Fruit fly (Drosophila melanogaster) whole organism, embryonic: Measurements from ENCODE around the gene CG16984.

Source experiments
- Blimp-1 ChIP-seq: fragments of 200-800 bp; sonication (Bioruptor generic); optimal IDR thresholded peaks from 3 replicates; lab custom pipeline; 2018; ENCODE audit warnings: missing biosample characterization, missing genetic modification characterization, mild to moderate bottlenecking, moderate library complexity, missing genetic modification reagents
- CG10267 ChIP-seq: fragments of 200-800 bp; sonication (Bioruptor generic); optimal IDR thresholded peaks from 2 replicates; lab custom pipeline; 2018; ENCODE audit warnings: missing biosample characterization, mild to moderate bottlenecking, missing genetic modification characterization, moderate library complexity
- CG10959 ChIP-seq: fragments of 200-800 bp; sonication (Bioruptor generic); IDR thresholded peaks from 2 replicates; pipeline ENCODE4 v1.3.6; 2022; ENCODE audit warnings: missing biosample characterization, missing genetic modification characterization
- CG11695 ChIP-seq: fragments of 200-800 bp; sonication (Bioruptor generic); IDR thresholded peaks from 3 replicates; pipeline ENCODE4 v1.3.6; 2022; ENCODE audit warnings: missing biosample characterization, missing genetic modification characterization
- CG12071 ChIP-seq: fragments of 200-800 bp; sonication (Bioruptor generic); optimal IDR thresholded peaks from 3 replicates; lab custom pipeline; 2018; ENCODE audit warnings: missing biosample characterization, mild to moderate bottlenecking, missing genetic modification characterization
- CG1603 ChIP-seq: fragments of 200-800 bp; sonication (Bioruptor generic); optimal IDR thresholded peaks from 2 replicates; lab custom pipeline; 2019; ENCODE audit warnings: missing biosample characterization, mild to moderate bottlenecking, missing genetic modification characterization, moderate library complexity
- CG16863 ChIP-seq: fragments of 200-800 bp; sonication (Bioruptor generic); optimal IDR thresholded peaks from 3 replicates; lab custom pipeline; 2016; ENCODE audit warnings: missing biosample characterization, missing genetic modification characterization
- CG17385 ChIP-seq: fragments of 200-800 bp; sonication (Bioruptor generic); optimal IDR thresholded peaks from 3 replicates; lab custom pipeline; 2018; ENCODE audit warnings: missing biosample characterization, mild to moderate bottlenecking, missing genetic modification characterization
- CG17802 ChIP-seq: fragments of 200-800 bp; sonication (Bioruptor generic); optimal IDR thresholded peaks from 2 replicates; lab custom pipeline; 2018; ENCODE audit warnings: missing biosample characterization, mild to moderate bottlenecking, missing genetic modification characterization, moderate library complexity
- CG18011 ChIP-seq: fragments of 200-800 bp; sonication (Bioruptor generic); optimal IDR thresholded peaks from 2 replicates; lab custom pipeline; 2017; ENCODE audit warnings: missing biosample characterization, missing genetic modification characterization, mild to moderate bottlenecking, moderate library complexity, missing genotype
- CG18599 ChIP-seq: fragments of 200-800 bp; sonication (Bioruptor generic); optimal IDR thresholded peaks from 3 replicates; lab custom pipeline; 2017; ENCODE audit warnings: missing biosample characterization, missing genetic modification characterization, mild to moderate bottlenecking, moderate library complexity, missing genetic modification reagents
- CG2120 ChIP-seq: fragments of 200-800 bp; sonication (Bioruptor generic); optimal IDR thresholded peaks from 3 replicates; lab custom pipeline; 2016; ENCODE audit warnings: missing biosample characterization, missing genetic modification characterization
- CG2202 ChIP-seq: fragments of 200-800 bp; sonication (Bioruptor generic); optimal IDR thresholded peaks from 2 replicates; lab custom pipeline; 2018; ENCODE audit warnings: missing biosample characterization, mild to moderate bottlenecking, missing genetic modification characterization
- CG31365 ChIP-seq: fragments of 200-800 bp; sonication (Bioruptor generic); optimal IDR thresholded peaks from 2 replicates; lab custom pipeline; 2018; ENCODE audit warnings: missing biosample characterization, mild to moderate bottlenecking, missing genetic modification characterization
- CG4282 ChIP-seq: fragments of 200-800 bp; sonication (Bioruptor generic); optimal IDR thresholded peaks from 2 replicates; lab custom pipeline; 2016; ENCODE audit warnings: missing biosample characterization, missing genetic modification characterization
- CG43689 ChIP-seq: fragments of 200-800 bp; sonication (Bioruptor generic); IDR thresholded peaks from 2 replicates; pipeline ENCODE4 v1.3.6; 2022; ENCODE audit warnings: missing biosample characterization, missing genetic modification characterization
- CG6791 ChIP-seq: fragments of 200-800 bp; sonication (Bioruptor generic); IDR thresholded peaks from 3 replicates; pipeline ENCODE4 v1.3.6; 2022; ENCODE audit warnings: missing biosample characterization, missing genetic modification characterization; ENCODE audit not compliant: partially characterized antibody
- Hsf ChIP-seq: fragments of 200-800 bp; sonication (Bioruptor generic); optimal IDR thresholded peaks from 3 replicates; lab custom pipeline; 2016; ENCODE audit warnings: missing biosample characterization, missing genetic modification characterization
- NC2α ChIP-seq: fragments of 200-800 bp; sonication (Bioruptor generic); optimal IDR thresholded peaks from 2 replicates; lab custom pipeline; 2016; ENCODE audit warnings: missing biosample characterization, missing genetic modification characterization
- Sry-δ ChIP-seq: fragments of 200-800 bp; sonication (Bioruptor generic); optimal IDR thresholded peaks from 2 replicates; lab custom pipeline; 2016; ENCODE audit warnings: missing biosample characterization, missing genetic modification characterization
- Usf ChIP-seq: fragments of 200-800 bp; sonication (Bioruptor generic); optimal IDR thresholded peaks from 2 replicates; lab custom pipeline; 2017; ENCODE audit warnings: missing genotype, missing biosample characterization, missing genetic modification characterization
- Xrp1 ChIP-seq: fragments of 200-800 bp; sonication (Bioruptor generic); IDR thresholded peaks from 2 replicates; pipeline ENCODE4 v1.3.6; 2022; ENCODE audit warnings: missing biosample characterization, missing genetic modification characterization
- bab2 ChIP-seq: fragments of 200-800 bp; sonication (Bioruptor generic); optimal IDR thresholded peaks from 2 replicates; lab custom pipeline; 2016; ENCODE audit warnings: missing biosample characterization, missing genetic modification characterization
- bbx ChIP-seq: fragments of 200-800 bp; sonication (Bioruptor generic); IDR thresholded peaks from 2 replicates; pipeline ENCODE4 v1.3.6; 2022; ENCODE audit warnings: missing biosample characterization, missing genetic modification characterization; ENCODE audit not compliant: partially characterized antibody
- btn ChIP-seq: fragments of 200-800 bp; sonication (Bioruptor generic); optimal IDR thresholded peaks from 2 replicates; lab custom pipeline; 2016; ENCODE audit warnings: missing biosample characterization, missing genetic modification characterization
- cg ChIP-seq: fragments of 200-800 bp; sonication (Bioruptor generic); optimal IDR thresholded peaks from 3 replicates; lab custom pipeline; 2019; ENCODE audit warnings: missing biosample characterization, mild to moderate bottlenecking, missing genetic modification characterization, moderate library complexity
- disco-r ChIP-seq: fragments of 200-800 bp; sonication (Bioruptor generic); optimal IDR thresholded peaks from 2 replicates; lab custom pipeline; 2016; ENCODE audit warnings: missing biosample characterization, missing genetic modification characterization
- esg ChIP-seq: fragments of 200-800 bp; sonication (Bioruptor generic); conservative IDR thresholded peaks from 2 replicates; pipeline ENCODE4 v1.3.6; 2022; ENCODE audit warnings: missing biosample characterization, missing genetic modification characterization
- ewg ChIP-seq: fragments of 200-800 bp; sonication (Bioruptor generic); optimal IDR thresholded peaks from 3 replicates; lab custom pipeline; 2017; ENCODE audit warnings: mild to moderate bottlenecking, missing biosample characterization, missing genetic modification reagents, missing genetic modification characterization
- eyg ChIP-seq: fragments of 200-800 bp; sonication (Bioruptor generic); optimal IDR thresholded peaks from 3 replicates; lab custom pipeline; 2016; ENCODE audit warnings: missing biosample characterization, missing genetic modification characterization
- fd102C ChIP-seq: fragments of 200-800 bp; sonication (Bioruptor generic); optimal IDR thresholded peaks from 2 replicates; lab custom pipeline; 2018; ENCODE audit warnings: missing biosample characterization, mild to moderate bottlenecking, missing genetic modification characterization, moderate library complexity
- fru ChIP-seq: fragments of >200 bp; optimal IDR thresholded peaks from 2 replicates; lab custom pipeline; 2017
- fu2 ChIP-seq: fragments of 200-800 bp; sonication (Bioruptor generic); optimal IDR thresholded peaks from 2 replicates; lab custom pipeline; 2016; ENCODE audit warnings: missing biosample characterization, missing genetic modification characterization
- gcm ChIP-seq: fragments of 200-800 bp; sonication (Bioruptor generic); optimal IDR thresholded peaks from 2 replicates; lab custom pipeline; 2019; ENCODE audit warnings: missing biosample characterization, mild to moderate bottlenecking, missing genetic modification characterization, moderate library complexity
- gsb-n ChIP-seq: fragments of 200-800 bp; sonication (Bioruptor generic); optimal IDR thresholded peaks from 3 replicates; lab custom pipeline; 2018; ENCODE audit warnings: missing biosample characterization, mild to moderate bottlenecking, missing genetic modification characterization
- insv ChIP-seq, 2 experiments: fragments of 200-800 bp; sonication (Bioruptor generic); optimal IDR thresholded peaks; 3 replicates each; lab custom pipeline; 2016 to 2018; ENCODE audit warnings: missing biosample characterization in 2 of 2, missing genetic modification characterization in 2 of 2
- inv ChIP-seq: fragments of 200-800 bp; sonication (Bioruptor generic); IDR thresholded peaks from 2 replicates; pipeline ENCODE4 v1.3.6; 2022; ENCODE audit warnings: missing biosample characterization, missing genetic modification characterization; ENCODE audit not compliant: partially characterized antibody
- jumu ChIP-seq: fragments of 200-800 bp; sonication (Bioruptor generic); optimal IDR thresholded peaks from 3 replicates; lab custom pipeline; 2016; ENCODE audit warnings: missing biosample characterization, missing genetic modification characterization
- kah ChIP-seq: fragments of 200-800 bp; sonication (Bioruptor generic); optimal IDR thresholded peaks from 2 replicates; lab custom pipeline; 2018; ENCODE audit warnings: missing biosample characterization, mild to moderate bottlenecking, missing genetic modification characterization
- lmd ChIP-seq: fragments of 200-800 bp; sonication (Bioruptor generic); IDR thresholded peaks from 2 replicates; pipeline ENCODE4 v1.3.6; 2022; ENCODE audit warnings: missing biosample characterization, missing genetic modification characterization
- lov ChIP-seq, 2 experiments: fragments of 200-800 bp in 1 of 2; fragments of >200 bp in 1 of 2; sonication (Bioruptor generic) in 1 of 2; IDR thresholded peaks in 1 of 2; optimal IDR thresholded peaks in 1 of 2; 2 replicates in 1 of 2; 3 replicates in 1 of 2; pipeline versions ENCODE4 v1.3.6 to Lab custom; 2017 to 2022; ENCODE audit warnings: missing biosample characterization in 1 of 2, missing genetic modification characterization in 1 of 2
- pho ChIP-seq: fragments of 200-800 bp; sonication (Bioruptor generic); optimal IDR thresholded peaks from 2 replicates; lab custom pipeline; 2016; ENCODE audit warnings: missing biosample characterization, missing genetic modification characterization
- pnt ChIP-seq: fragments of 200-800 bp; sonication (Bioruptor generic); optimal IDR thresholded peaks from 3 replicates; lab custom pipeline; 2016; ENCODE audit warnings: missing biosample characterization, missing genetic modification characterization
- slbo ChIP-seq: fragments of 200-800 bp; sonication (Bioruptor generic); IDR thresholded peaks from 2 replicates; pipeline ENCODE4 v1.3.6; 2022; ENCODE audit warnings: missing biosample characterization, missing genetic modification characterization
- sug ChIP-seq: fragments of 200-800 bp; optimal IDR thresholded peaks from 2 replicates; lab custom pipeline; 2019; ENCODE audit warnings: missing biosample characterization, mild to moderate bottlenecking, missing genetic modification characterization, moderate library complexity
- unpg ChIP-seq: fragments of 200-800 bp; sonication (Bioruptor generic); optimal IDR thresholded peaks from 3 replicates; lab custom pipeline; 2018; ENCODE audit warnings: missing biosample characterization, mild to moderate bottlenecking, missing genetic modification characterization, moderate library complexity
- vvl ChIP-seq: fragments of 200-800 bp; sonication (Bioruptor generic); IDR thresholded peaks from 2 replicates; pipeline ENCODE4 v1.3.6; 2022; ENCODE audit warnings: missing biosample characterization, missing genetic modification characterization
- wdn ChIP-seq: fragments of 200-800 bp; sonication (Bioruptor generic); IDR thresholded peaks from 2 replicates; pipeline ENCODE4 v1.3.6; 2022; ENCODE audit warnings: missing biosample characterization, missing genetic modification characterization

The CG16984 gene

dm6 chr3L:2589911-2590763 lies 5.4 kb upstream of the CG16984 start (continued):
- TF ChIP-seq bab2 (GFP tag; lab: Kevin White, UChicago) (no peak), bbx (GFP tag; lab: Robert Waterston, UW) (peak; percentile 50; the same call in 1 of the 2 replicates), gcm (GFP tag; lab: Kevin White, UChicago) (peak; percentile 71), ewg (GFP tag; lab: Kevin White, UChicago) (peak; percentile 52), CG4282 (no peak), CG18011 (GFP tag; lab: Kevin White, UChicago) (peak; percentile 26), NC2α (GFP tag; lab: Kevin White, UChicago) (no peak), fru (lab: Kevin White, UChicago) (no peak), pnt (no peak), Blimp-1 (peak; percentile 64), fd102C (no peak), CG18599 (GFP tag; lab: Kevin White, UChicago) (peak; percentile 79), CG2120 (GFP tag; lab: Kevin White, UChicago) (peak; percentile 73), cg (GFP tag; lab: Kevin White, UChicago) (peak; percentile 43), insv (GFP tag; optimal IDR thresholded peaks at IDR 0.05; lab: Kevin White, UChicago) (peak in 1 of 2 experiments; percentile 52), slbo (GFP tag; lab: Robert Waterston, UW) (peak; percentile 83), CG6791 (GFP tag; lab: Robert Waterston, UW) (peak; percentile 51; the same call in 2 of the 3 replicates), unpg (peak; percentile 79), kah (GFP tag; lab: Kevin White, UChicago) (no peak), CG10267 (tag; lab: Kevin White, UChicago) (peak; percentile 78), CG1603 (tag; lab: Kevin White, UChicago) (no peak), eyg (GFP tag; lab: Kevin White, UChicago) (no peak), CG2202 (tag; lab: Kevin White, UChicago) (no peak), CG17802 (tag; lab: Kevin White, UChicago) (peak; percentile 3), disco-r (no peak), inv (GFP tag; lab: Robert Waterston, UW) (peak; percentile 64), lmd (GFP tag; lab: Robert Waterston, UW) (no peak), Hsf (peak; percentile 46), Sry-δ (GFP tag; lab: Kevin White, UChicago) (peak; percentile 61), CG10959 (peak; percentile 40; the same call in 1 of the 2 replicates), CG31365 (tag; lab: Kevin White, UChicago) (no peak), gsb-n (tag; lab: Kevin White, UChicago) (peak; percentile 46), CG12071 (GFP tag; lab: Kevin White, UChicago) (no peak), CG16863 (no peak), CG17385 (GFP tag; lab: Kevin White, UChicago) (peak; percentile 80), esg (peak; percentile 66), pho (no peak), vvl (GFP tag; lab: Robert Waterston, UW) (peak; percentile 70), btn (no peak), lov (optimal IDR thresholded peaks at IDR 0.05; lab: Kevin White, UChicago) (no peak), lov (GFP tag; IDR thresholded peaks at IDR 0.05; lab: Robert Waterston, UW) (no peak), fu2 (GFP tag; lab: Kevin White, UChicago) (no peak), Usf (GFP tag; lab: Kevin White, UChicago) (peak; percentile 23), Xrp1 (GFP tag; lab: Robert Waterston, UW) (peak; percentile 68), CG11695 (GFP tag; lab: Robert Waterston, UW) (peak; percentile 76; the same call in 2 of the 3 replicates), jumu (GFP tag; lab: Kevin White, UChicago) (no peak), CG43689 (GFP tag; lab: Robert Waterston, UW) (no peak), sug (tag; lab: Kevin White, UChicago) (peak; percentile 73), wdn (no peak)
